Fruit fly (Drosophila melanogaster) S2 (cell line): Measurements from ENCODE around the gene CG6481.

Experiments
- CG8478 ChIP-seq: fragments of >200 bp; optimal IDR thresholded peaks from 2 replicates; lab custom pipeline; 2018
- CTCF ChIP-seq, 2 experiments: fragments of >200 bp; optimal IDR thresholded peaks; 2 replicates each; lab custom pipeline; 2018

- TF ChIP-seq CG8478 (no peak), CTCF (optimal IDR thresholded peaks at IDR 0.05; lab: Kevin White, UChicago) (no peak)
Observed at dm6 chrX:18508565-18508964, 13.7 kb downstream of the CG6481 start.
